Worm (Caenorhabditis elegans): Measurements from ENCODE around the gene F09C6.16.

Gene F09C6.16

ce11 chrV:16909871-16910270 lies at the start of gene F09C6.16:
Gene F09C6.16 (minus strand): TSS chrV:16909971.
- TF ChIP-seq sdc-2 (tag; optimal IDR thresholded peaks at IDR 0.05), result no peak
- no peak for TF ChIP-seq hlh-6 (tag; optimal IDR thresholded peaks at IDR 0.05)
- no peak for TF ChIP-seq ceh-2 (tag; optimal IDR thresholded peaks at IDR 0.05)
- no peak for TF ChIP-seq dve-1 (tag; optimal IDR thresholded peaks at IDR 0.05)
- no peak for TF ChIP-seq fax-1 (tag; optimal IDR thresholded peaks at IDR 0.05)
- TF ChIP-seq ceh-31 (tag; optimal IDR thresholded peaks at IDR 0.05), result no peak
- TF ChIP-seq hlh-8 (tag; optimal IDR thresholded peaks at IDR 0.05), result no peak
- no peak for TF ChIP-seq pat-9 (tag; optimal IDR thresholded peaks at IDR 0.05)
- TF ChIP-seq mec-3 (tag; optimal IDR thresholded peaks at IDR 0.05; ENCODE audit: borderline replicate concordance), result no peak
- no peak for TF ChIP-seq nfya-1 (tag; optimal IDR thresholded peaks at IDR 0.05)
- TF ChIP-seq hlh-15 (tag; optimal IDR thresholded peaks at IDR 0.05), result no peak
- no peak for TF ChIP-seq K02D7.2 (tag; optimal IDR thresholded peaks at IDR 0.05)
- no peak for TF ChIP-seq lin-11 (tag; optimal IDR thresholded peaks at IDR 0.05)
- no peak for TF ChIP-seq Y22D7AL.16 (tag; optimal IDR thresholded peaks at IDR 0.05)

- TF ChIP-seq mec-3 (tag; optimal IDR thresholded peaks at IDR 0.05; ENCODE audit: borderline replicate concordance) (no peak), npax-4 (tag; optimal IDR thresholded peaks at IDR 0.05) (no peak), ceh-6 (GFP tag; optimal IDR thresholded peaks at IDR 0.05) (no peak), ceh-19 (GFP tag; optimal IDR thresholded peaks at IDR 0.05) (no peak), nfya-1 (tag; optimal IDR thresholded peaks at IDR 0.05) (peak; percentile 84)
These were observed 49.2 kb upstream of the F09C6.16 start for ce11 chrV:16958975-16959374.

ce11 chrV:16956229-16956628 lies 46.5 kb upstream of the F09C6.16 start, which contains the start of gene clec-239:
Gene clec-239 (plus strand): TSS chrV:16956529.
- no peak for TF ChIP-seq ceh-34 (tag; optimal IDR thresholded peaks at IDR 0.05)
- TF ChIP-seq C38D4.7 (GFP tag; optimal IDR thresholded peaks at IDR 0.05), result no peak
- TF ChIP-seq pha-4 (tag; optimal IDR thresholded peaks at IDR 0.05), result no peak
- TF ChIP-seq unc-3 (GFP tag; conservative IDR thresholded peaks at IDR 0.05), result no peak
- TF ChIP-seq unc-3 (tag; optimal IDR thresholded peaks at IDR 0.05), result no peak
- no peak for TF ChIP-seq syd-9 (tag; optimal IDR thresholded peaks at IDR 0.05)
- TF ChIP-seq lin-11 (tag; optimal IDR thresholded peaks at IDR 0.05), result no peak
- TF ChIP-seq fkh-10 (GFP tag; optimal IDR thresholded peaks at IDR 0.05), result no peak
- TF ChIP-seq ceh-30 (tag; optimal IDR thresholded peaks at IDR 0.05), result no peak
- no peak for TF ChIP-seq hlh-8 (tag; optimal IDR thresholded peaks at IDR 0.05)
- TF ChIP-seq ceh-45 (GFP tag; IDR thresholded peaks at IDR 0.05), result no peak
- TF ChIP-seq ceh-24 (tag; optimal IDR thresholded peaks at IDR 0.05), result no peak
- no peak for TF ChIP-seq K02D7.2 (tag; optimal IDR thresholded peaks at IDR 0.05)
- no peak for TF ChIP-seq Y22D7AL.16 (tag; optimal IDR thresholded peaks at IDR 0.05)
- TF ChIP-seq pat-9 (tag; optimal IDR thresholded peaks at IDR 0.05), result no peak
- no peak for TF ChIP-seq ceh-9 (tag; optimal IDR thresholded peaks at IDR 0.05)
- no peak for TF ChIP-seq pqm-1 (tag; optimal IDR thresholded peaks at IDR 0.05)
- no peak for TF ChIP-seq eyg-1 (tag; optimal IDR thresholded peaks at IDR 0.05)
- TF ChIP-seq gmeb-2 (tag; optimal IDR thresholded peaks at IDR 0.05), result no peak
- no peak for TF ChIP-seq hlh-6 (tag; optimal IDR thresholded peaks at IDR 0.05)
- TF ChIP-seq unc-55 (GFP tag; optimal IDR thresholded peaks at IDR 0.05), result no peak

ce11 chrV:16954766-16955165 lies 45.0 kb upstream of the F09C6.16 start, which contains the start of gene srh-206:
Gene srh-206 (minus strand): TSS chrV:16954866.
- TF ChIP-seq unc-42 (tag; optimal IDR thresholded peaks at IDR 0.05), result no peak
- TF ChIP-seq nfya-1 (tag; optimal IDR thresholded peaks at IDR 0.05), result no peak
- TF ChIP-seq pax-1 (tag; optimal IDR thresholded peaks at IDR 0.05), result no peak
- no peak for TF ChIP-seq eyg-1 (tag; optimal IDR thresholded peaks at IDR 0.05)
- TF ChIP-seq gmeb-2 (tag; optimal IDR thresholded peaks at IDR 0.05), result no peak
- TF ChIP-seq ceh-9 (tag; optimal IDR thresholded peaks at IDR 0.05), result no peak
- TF ChIP-seq sox-4 (tag; optimal IDR thresholded peaks at IDR 0.05), result no peak
- TF ChIP-seq ceh-24 (tag; optimal IDR thresholded peaks at IDR 0.05), result no peak
